Worm (Caenorhabditis elegans): Measurements from ENCODE around the gene F53B2.5.

- TF ChIP-seq W03F9.2 (tag; optimal IDR thresholded peaks at IDR 0.05): no peak
- no peak for TF ChIP-seq him-1 (tag; optimal IDR thresholded peaks at IDR 0.05)
- no peak for TF ChIP-seq dao-5 (tag; optimal IDR thresholded peaks at IDR 0.05)
These were observed 11.1 kb upstream of the F53B2.5 start, which contains the start of gene ham-1 for ce11 chrIV:12542011-12542410.

Measured in whole organism, L4/young adult.